Fruit fly (Drosophila melanogaster): Measurements from ENCODE around the gene Pfdn6.

- no peak for TF ChIP-seq trem (tag; optimal IDR thresholded peaks at IDR 0.05)
- no peak; the same call in 2 of the 3 replicates for TF ChIP-seq so (GFP tag; IDR thresholded peaks at IDR 0.05)
- TF ChIP-seq CG17802 (tag; optimal IDR thresholded peaks at IDR 0.05), result no peak
- TF ChIP-seq HLH3B (GFP tag; IDR thresholded peaks at IDR 0.05), result no peak
Observed at dm6 chr3L:19900184-19901089, 23.0 kb upstream of the Pfdn6 start.

Data from whole organism, embryonic.